Fruit fly (Drosophila melanogaster) S2 (cell line): Measurements from ENCODE around the gene Osi5.
A peak's percentile ranks its signal among the peaks of the same experiment; 100 is the strongest.

Source experiments
- CG8478 ChIP-seq: fragments of >200 bp; optimal IDR thresholded peaks from 2 replicates; lab custom pipeline; 2018
- CTCF ChIP-seq, 2 experiments: fragments of >200 bp; optimal IDR thresholded peaks; 2 replicates each; lab custom pipeline; 2018

Osi5 gene

DNA sequence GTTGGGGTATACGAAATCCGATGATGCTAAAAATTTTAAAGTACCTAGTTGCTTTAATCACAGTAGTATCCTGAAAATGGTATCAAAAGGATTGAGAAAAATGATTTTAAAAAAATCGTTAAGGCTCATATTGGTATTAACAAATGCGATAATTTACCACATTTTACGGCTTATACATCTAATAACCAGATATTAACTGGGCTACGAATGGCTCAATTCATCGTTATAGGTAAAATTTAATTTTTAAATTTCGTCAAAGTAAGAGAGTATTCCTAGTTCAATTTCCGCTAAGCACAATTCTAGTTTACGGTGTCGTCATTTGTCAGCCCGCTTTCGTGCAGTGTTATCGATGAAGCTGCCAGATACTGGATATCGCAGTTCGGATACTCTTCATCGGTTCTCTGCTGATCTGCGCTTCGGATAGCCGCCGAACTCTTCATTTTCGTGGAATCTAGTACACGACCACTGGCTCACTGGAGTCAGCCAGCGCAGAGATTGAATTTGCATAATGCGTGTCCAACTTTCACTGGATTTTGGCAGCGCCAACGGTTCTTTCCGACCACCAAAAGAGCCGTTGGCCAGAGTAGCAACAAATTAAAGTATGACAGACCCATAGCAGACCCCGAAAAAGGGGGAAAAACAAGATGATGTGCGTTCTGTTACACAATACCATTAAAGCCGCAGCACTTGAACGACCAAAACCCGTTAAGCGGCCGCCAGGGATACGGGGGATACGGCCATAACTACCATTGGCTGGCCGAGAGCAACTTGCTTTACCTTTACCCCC is 1.9 kb downstream of the Osi5 start:
- TF ChIP-seq CG8478 (lab: Kevin White, UChicago) (no peak), CTCF (optimal IDR thresholded peaks at IDR 0.05; lab: Kevin White, UChicago) (no peak)

DNA sequence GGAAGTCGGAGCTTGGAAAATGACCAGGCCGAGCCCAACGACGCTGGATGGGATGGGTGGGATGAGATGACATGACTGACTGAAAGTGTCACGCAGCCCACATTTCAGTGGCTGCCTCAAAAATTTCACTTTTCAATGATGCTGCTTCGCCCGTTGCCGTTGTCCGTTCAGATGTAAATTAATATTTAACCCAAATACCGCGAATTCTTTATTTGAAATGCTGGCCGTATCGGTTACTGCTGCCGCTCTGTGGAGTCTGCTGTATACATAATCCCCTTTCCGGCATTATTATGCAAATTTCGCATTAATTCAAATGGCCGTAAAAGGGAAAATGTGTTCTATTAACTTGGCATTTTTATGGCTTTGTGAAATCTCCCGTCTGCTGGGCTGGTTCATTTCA is 3.0 kb downstream of the Osi5 start:
- TF ChIP-seq CTCF (optimal IDR thresholded peaks at IDR 0.05; lab: Kevin White, UChicago) (no peak), CG8478 (lab: Kevin White, UChicago) (no peak)

DNA sequence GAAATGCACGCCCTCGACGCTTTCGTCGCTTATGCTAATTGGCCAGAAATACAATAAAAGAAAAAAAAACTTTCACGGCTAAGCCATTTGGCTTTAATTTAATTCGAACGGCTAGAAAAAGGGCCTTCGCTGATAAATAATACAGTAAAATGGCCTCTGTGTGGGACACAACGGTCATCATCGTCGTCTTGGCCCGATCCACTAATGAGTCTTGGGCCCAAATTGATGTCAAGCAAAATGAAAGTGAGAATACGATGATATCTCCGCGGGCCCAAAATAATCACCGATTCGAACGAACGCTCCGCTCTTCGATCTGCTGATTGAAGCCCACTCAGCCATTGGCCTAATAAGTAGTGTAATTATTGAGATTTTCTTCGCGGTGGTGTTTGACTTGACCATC is 4.1 kb downstream of the Osi5 start:
- TF ChIP-seq CTCF (optimal IDR thresholded peaks at IDR 0.05; lab: Kevin White, UChicago) (no peak), CG8478 (lab: Kevin White, UChicago) (no peak)

DNA sequence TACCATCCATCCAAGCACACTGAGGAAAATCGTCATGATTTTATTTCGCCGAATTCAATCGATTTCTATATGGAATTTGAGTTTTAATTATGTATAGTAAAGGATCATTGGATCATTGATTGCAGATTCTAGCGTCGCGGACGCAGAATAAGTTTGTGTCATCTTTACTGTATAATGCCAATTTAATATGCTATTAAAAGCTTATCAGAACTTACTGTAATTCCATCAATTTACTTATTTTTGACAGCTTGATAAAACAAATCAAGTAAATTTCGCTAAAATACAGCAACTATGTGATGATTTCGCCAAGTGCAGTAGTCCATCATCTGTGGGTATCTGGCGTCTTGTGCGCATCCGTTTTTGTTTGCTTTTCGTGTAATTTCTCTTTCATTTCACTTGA is 5.8 kb downstream of the Osi5 start:
- TF ChIP-seq CTCF (optimal IDR thresholded peaks at IDR 0.05; lab: Kevin White, UChicago) (no peak), CG8478 (lab: Kevin White, UChicago) (no peak)

DNA sequence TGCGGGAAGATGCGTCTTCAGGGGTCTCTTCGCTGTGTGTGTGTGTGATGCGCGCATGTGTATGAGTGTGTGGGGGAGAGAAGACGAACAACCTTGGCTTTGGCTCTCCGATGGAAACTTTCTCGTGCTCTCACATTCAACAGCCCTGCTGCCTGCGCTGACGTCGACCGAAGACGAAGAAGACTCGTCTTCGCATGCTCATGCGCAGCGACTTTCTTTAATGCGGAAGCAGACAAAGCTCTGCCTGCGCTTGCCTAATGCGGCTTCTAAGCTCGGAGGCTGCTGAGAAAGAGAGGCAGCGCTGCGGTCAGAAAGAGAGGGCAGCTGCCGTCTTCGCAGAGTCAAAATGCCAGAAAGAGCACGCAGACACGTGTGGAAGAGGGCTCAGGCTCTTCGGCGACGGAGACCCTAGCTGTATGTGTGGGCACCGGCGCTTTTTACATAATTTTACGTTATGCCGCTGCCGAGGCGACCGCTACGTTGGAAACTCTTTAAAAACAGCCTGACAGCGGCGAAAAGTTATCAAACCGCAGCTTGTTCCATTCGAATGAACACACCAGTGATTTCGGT is 7.0 kb downstream of the Osi5 start, which contains the start of gene Osi6:
Gene Osi6 (plus strand): TSS at position 520 of the 570 bp plus-strand sequence.
- TF ChIP-seq CTCF (optimal IDR thresholded peaks at IDR 0.05; lab: Kevin White, UChicago) (no peak), CG8478 (lab: Kevin White, UChicago) (no peak)

DNA sequence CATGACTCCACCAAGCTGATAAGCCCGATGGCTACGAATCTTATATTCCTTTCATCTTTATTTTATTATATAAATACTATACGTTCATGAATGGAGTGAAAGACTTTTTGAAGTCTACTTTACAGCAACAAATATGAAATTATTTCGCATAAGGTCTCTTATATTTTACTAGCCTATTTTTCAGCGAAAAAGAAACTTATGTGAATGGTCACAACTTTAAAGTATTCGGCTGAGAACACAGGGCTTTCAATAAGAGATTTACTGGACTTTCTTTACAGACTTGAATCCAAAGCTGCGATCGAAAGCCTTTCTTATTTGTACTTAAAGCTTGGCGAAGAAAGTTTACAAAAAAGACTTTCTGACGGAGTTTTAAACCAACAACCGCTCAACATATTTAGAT is 11.7 kb downstream of the Osi5 start:
- TF ChIP-seq CG8478 (lab: Kevin White, UChicago) (no peak), CTCF (optimal IDR thresholded peaks at IDR 0.05; lab: Kevin White, UChicago) (no peak)

DNA sequence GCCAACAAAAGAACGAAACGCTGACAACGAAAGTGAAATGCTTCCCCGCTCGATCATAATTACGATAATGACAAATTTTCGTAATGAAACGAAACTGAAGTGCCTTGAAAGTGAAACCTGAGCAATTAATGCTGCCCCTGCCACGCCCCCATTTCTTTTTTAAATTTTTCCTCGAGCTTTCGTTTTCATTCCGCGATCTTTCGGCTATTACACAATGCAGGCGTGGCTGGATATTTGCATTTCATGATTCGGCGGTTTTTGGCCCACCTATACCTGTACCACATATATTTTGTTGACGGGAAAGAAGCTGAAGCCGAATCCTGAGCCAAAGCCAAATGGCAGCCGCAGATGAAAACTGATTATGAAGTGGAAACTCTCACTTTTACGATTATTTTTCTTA is 13.0 kb downstream of the Osi5 start:
- TF ChIP-seq CG8478 (lab: Kevin White, UChicago) (no peak), CTCF (optimal IDR thresholded peaks at IDR 0.05; lab: Kevin White, UChicago) (no peak)

DNA sequence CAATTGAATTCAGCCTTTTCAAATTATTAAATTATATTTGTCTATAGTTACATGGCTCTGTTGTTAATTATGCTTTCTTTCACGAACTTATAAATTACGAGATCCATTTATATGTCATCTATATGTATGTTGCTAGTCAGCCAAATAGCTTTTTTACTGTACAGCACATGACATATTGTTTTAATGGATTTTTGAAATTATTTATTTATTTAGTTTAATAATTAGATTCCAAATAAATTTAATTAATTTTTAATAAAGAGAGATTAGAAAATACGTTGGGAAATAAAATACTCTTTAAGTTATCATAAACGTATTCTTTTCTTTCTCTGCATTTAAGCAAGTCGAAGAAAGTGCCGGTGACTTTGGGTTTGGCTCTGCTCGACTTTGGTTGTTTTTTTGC is 14.0 kb downstream of the Osi5 start:
- TF ChIP-seq CG8478 (lab: Kevin White, UChicago) (no peak), CTCF (optimal IDR thresholded peaks at IDR 0.05; lab: Kevin White, UChicago) (no peak)

DNA sequence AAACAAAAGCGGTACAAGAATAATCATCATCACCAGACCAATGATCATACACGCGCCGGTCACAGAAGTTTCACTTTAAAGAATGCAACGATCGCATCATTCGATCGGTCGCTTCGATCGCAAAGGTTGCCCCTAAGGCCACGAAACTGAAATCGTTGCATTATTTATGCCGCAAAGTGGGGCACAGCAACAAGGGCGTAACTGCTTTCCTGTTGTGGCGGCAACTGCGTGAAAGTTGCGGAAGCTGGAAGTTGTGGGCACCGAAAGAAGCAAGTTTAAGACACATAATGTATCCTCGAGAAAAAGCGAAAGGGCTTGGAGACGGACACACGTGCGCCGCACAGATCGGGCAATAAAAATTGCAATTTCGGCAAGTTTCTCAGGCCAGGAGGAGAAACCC is 16.7 kb downstream of the Osi5 start:
- TF ChIP-seq CG8478 (lab: Kevin White, UChicago) (no peak), CTCF (optimal IDR thresholded peaks at IDR 0.05; lab: Kevin White, UChicago) (no peak)

DNA sequence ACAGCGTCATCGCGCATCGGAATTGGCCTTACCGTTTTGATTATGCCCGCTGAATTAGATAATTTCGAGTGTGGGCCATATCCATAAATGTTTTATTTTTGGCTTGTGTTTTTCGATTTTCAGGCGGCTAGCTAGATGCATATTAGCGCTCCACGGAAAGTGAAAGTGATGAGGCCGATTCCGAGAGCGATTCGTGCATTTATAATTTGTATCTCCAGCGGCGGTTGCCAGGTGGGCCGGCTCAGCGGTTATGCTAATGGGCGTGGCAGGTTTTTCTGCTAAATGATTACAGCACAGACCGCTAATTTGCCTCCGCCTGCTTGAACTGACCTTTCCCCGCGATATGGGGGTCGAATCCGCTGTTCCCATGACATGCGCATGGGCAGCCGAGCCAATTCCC is 17.7 kb downstream of the Osi5 start:
- TF ChIP-seq CG8478 (lab: Kevin White, UChicago) (no peak), CTCF (optimal IDR thresholded peaks at IDR 0.05; lab: Kevin White, UChicago) (no peak)

DNA sequence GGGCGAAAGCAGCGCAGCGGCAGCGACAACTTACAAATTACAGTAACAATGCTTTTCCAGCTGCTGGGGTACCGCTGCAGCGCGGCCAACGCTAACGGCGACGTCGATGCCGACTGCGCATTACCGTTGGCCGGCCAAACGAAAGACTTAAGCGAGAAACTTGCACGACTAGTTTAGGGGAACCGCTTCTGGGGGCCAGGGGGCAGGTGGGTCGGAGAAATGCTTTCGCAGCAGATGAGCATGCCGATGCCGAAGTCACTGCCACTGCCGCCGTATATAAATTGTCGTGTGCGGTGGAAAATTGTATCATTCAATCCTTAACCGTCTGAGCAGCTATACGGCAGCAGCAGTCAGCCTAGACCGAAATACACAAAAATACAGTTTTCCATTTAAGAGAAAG is 21.4 kb downstream of the Osi5 start, which contains the start of gene Osi7:
Gene Osi7 (plus strand): TSS at position 301 of the 400 bp plus-strand sequence.
- no peak for TF ChIP-seq CG8478 (lab: Kevin White, UChicago)
- no peak for TF ChIP-seq CTCF (optimal IDR thresholded peaks at IDR 0.05; lab: Kevin White, UChicago)

DNA sequence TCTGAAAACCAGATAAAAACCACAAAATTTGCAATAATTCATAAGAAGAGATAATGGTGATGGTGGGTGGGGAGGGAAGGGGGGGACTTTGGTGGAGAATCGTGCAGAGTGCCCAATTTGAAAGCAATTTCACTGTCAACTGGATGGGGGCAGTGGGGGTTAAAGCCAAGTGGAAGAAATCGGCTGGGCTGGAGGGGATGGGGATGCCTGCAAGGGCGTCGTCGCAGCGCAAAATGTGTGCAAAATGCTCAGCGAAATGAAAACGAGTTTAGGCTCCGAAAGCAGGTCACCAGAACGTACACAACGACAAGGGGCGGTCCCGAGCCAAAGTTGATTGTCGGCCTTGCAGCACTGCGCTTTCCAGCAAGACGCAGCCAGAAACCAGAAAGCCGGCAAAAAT is 25.5 kb downstream of the Osi5 start:
- no peak for TF ChIP-seq CTCF (optimal IDR thresholded peaks at IDR 0.05; lab: Kevin White, UChicago)
- TF ChIP-seq CG8478 (lab: Kevin White, UChicago), result no peak

DNA sequence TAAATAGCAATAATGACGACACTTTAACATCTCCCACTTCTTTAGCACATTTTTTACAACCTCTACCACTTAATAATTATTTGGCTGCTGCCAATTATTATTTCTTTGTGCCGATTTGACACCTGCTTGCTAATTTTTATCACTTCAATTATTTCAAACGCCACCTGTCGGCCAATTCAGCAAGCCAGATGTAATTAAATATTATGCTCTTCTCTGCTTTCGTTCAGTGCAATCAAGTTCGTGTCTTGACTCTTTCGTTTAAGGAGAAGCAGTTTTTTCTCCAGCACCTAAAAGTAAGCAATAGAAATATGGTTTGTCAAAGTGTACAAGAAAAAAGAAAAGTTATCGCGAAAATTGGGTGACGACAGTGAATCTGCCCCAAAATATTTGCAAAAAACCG is 27.1 kb downstream of the Osi5 start:
- TF ChIP-seq CTCF (optimal IDR thresholded peaks at IDR 0.05; lab: Kevin White, UChicago) (peak; percentile 82 to 86), CG8478 (lab: Kevin White, UChicago) (no peak)

DNA sequence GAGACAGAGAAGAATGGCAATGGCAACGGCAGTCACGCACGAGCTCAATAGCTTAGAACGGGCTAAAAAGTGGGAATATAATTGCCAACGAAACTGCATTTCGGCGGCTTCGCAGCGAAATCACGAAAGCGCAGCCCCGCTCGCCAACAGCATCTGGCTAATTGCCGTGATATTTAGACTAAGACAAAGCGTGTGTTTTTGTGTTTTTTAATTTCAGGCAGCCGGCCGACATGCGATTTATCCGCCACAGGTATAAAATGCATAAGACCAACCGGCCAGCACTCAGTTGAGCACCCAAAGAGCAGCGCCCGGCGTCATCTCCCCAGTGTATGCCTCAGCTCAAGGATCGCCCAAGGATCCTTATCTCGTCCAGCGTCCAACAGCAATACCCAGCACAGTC is 27.6 kb downstream of the Osi5 start, which contains the start of gene Osi8:
Gene Osi8 (plus strand): TSS at position 301 of the 400 bp plus-strand sequence.
- TF ChIP-seq CG8478 (lab: Kevin White, UChicago), result no peak
- TF ChIP-seq CTCF (optimal IDR thresholded peaks at IDR 0.05; lab: Kevin White, UChicago), result no peak

DNA sequence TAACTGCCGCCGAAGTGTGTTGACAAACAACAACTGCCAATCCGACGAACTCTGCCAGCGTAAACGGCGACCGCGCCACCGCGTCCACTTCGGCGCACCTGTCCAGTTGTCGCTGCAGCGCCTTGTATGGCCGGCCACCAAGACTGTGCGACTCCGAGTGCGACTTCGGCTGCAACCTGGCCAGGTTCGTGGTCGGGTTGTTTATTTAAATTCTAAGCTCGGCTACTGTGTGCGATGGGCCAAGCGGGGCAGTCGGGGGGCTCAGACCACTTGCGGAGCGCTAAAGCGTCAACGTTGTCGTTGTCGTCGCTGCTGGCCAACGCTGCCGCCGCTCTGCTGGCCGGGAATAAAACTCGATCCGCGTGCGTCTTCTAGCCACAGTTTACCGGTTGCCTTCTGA is 32.5 kb downstream of the Osi5 start, which contains the start of gene Osi9:
Gene Osi9 (plus strand): TSS at position 375 of the 400 bp plus-strand sequence.
- TF ChIP-seq CTCF (optimal IDR thresholded peaks at IDR 0.05; lab: Kevin White, UChicago) (no peak), CG8478 (lab: Kevin White, UChicago) (no peak)
